Worm (Caenorhabditis elegans) whole organism, mixed stage, embryonic: ENCODE data around the gene srh-211.

Source experiments
- M03D4.4 ChIP-seq: sonication (generic microtip); optimal IDR thresholded peaks from 2 replicates; lab custom pipeline; 2017; ENCODE audit warnings: mild to moderate bottlenecking, missing genetic modification characterization, missing compliant biosample characterization
- bed-3 ChIP-seq: fragments of 200-800 bp; sonication (Bioruptor generic); optimal IDR thresholded peaks from 3 replicates; lab custom pipeline; 2018; ENCODE audit warnings: mild to moderate bottlenecking, missing genetic modification characterization, moderate library complexity, missing compliant biosample characterization
- blmp-1 ChIP-seq: fragments of 150-350 bp; optimal IDR thresholded peaks from 2 replicates; lab custom pipeline; 2014; ENCODE audit warnings: missing biosample characterization, missing genetic modification characterization
- ceh-39 ChIP-seq: fragments of 150-350 bp; optimal IDR thresholded peaks from 2 replicates; lab custom pipeline; 2014; ENCODE audit warnings: missing biosample characterization, missing genetic modification characterization
- ceh-43 ChIP-seq: fragments of 200-800 bp; sonication (Bioruptor generic); optimal IDR thresholded peaks from 2 replicates; lab custom pipeline; 2018; ENCODE audit warnings: mild to moderate bottlenecking, missing genetic modification characterization, moderate library complexity, missing compliant biosample characterization
- ceh-83 ChIP-seq: fragments of 200-800 bp; sonication (Bioruptor generic); optimal IDR thresholded peaks from 2 replicates; lab custom pipeline; 2018; ENCODE audit warnings: mild to moderate bottlenecking, missing genetic modification characterization, missing compliant biosample characterization
- ces-1 ChIP-seq: fragments of 150-350 bp; optimal IDR thresholded peaks from 2 replicates; lab custom pipeline; 2014; ENCODE audit warnings: missing biosample characterization, missing genetic modification reagents, missing genetic modification characterization
- cnd-1 ChIP-seq: fragments of 200-800 bp; sonication (Bioruptor generic); optimal IDR thresholded peaks from 2 replicates; lab custom pipeline; 2018; ENCODE audit warnings: mild to moderate bottlenecking, missing genetic modification characterization, missing compliant biosample characterization
- drap-1 ChIP-seq: fragments of 200-800 bp; sonication (Bioruptor generic); optimal IDR thresholded peaks from 3 replicates; lab custom pipeline; 2018; ENCODE audit warnings: mild to moderate bottlenecking, missing genetic modification characterization, missing compliant biosample characterization
- elt-1 ChIP-seq: sonication (generic microtip); optimal IDR thresholded peaks from 2 replicates; lab custom pipeline; 2017; ENCODE audit warnings: missing genetic modification characterization, mild to moderate bottlenecking, missing compliant biosample characterization, antibody characterized with exemption, moderate library complexity, borderline replicate concordance; ENCODE audit not compliant: insufficient read depth
- elt-3 ChIP-seq: fragments of 150-350 bp; optimal IDR thresholded peaks from 2 replicates; lab custom pipeline; 2014; ENCODE audit warnings: missing biosample characterization, missing genetic modification characterization
- flh-1 ChIP-seq: fragments of 200-800 bp; sonication (Bioruptor generic); optimal IDR thresholded peaks from 2 replicates; lab custom pipeline; 2018; ENCODE audit warnings: mild to moderate bottlenecking, missing genetic modification characterization, moderate library complexity, missing compliant biosample characterization
- ham-2 ChIP-seq: fragments of 200-800 bp; sonication (Bioruptor generic); optimal IDR thresholded peaks from 2 replicates; lab custom pipeline; 2018; ENCODE audit warnings: mild to moderate bottlenecking, missing genetic modification characterization, missing compliant biosample characterization
- hlh-1 ChIP-seq: fragments of 150-350 bp; optimal IDR thresholded peaks from 2 replicates; lab custom pipeline; 2014; ENCODE audit warnings: missing biosample characterization, missing genetic modification reagents, missing genetic modification characterization
- lsy-2 ChIP-seq: fragments of 150-350 bp; optimal IDR thresholded peaks from 2 replicates; lab custom pipeline; 2014; ENCODE audit warnings: missing biosample characterization, missing genetic modification characterization
- mab-5 ChIP-seq: fragments of 150-350 bp; optimal IDR thresholded peaks from 2 replicates; lab custom pipeline; 2014; ENCODE audit warnings: missing biosample characterization, missing genetic modification characterization
- mep-1 ChIP-seq: fragments of 150-350 bp; optimal IDR thresholded peaks from 2 replicates; lab custom pipeline; 2017; ENCODE audit warnings: missing biosample characterization, missing genetic modification reagents, missing genetic modification characterization, inconsistent platforms
- mls-2 ChIP-seq: sonication (generic microtip); optimal IDR thresholded peaks from 2 replicates; lab custom pipeline; 2016; ENCODE audit warnings: mild to moderate bottlenecking, missing genetic modification characterization, moderate library complexity, missing compliant biosample characterization
- nhr-2 ChIP-seq: fragments of 150-350 bp; optimal IDR thresholded peaks from 2 replicates; lab custom pipeline; 2014; ENCODE audit warnings: missing biosample characterization, missing genetic modification characterization
- nhr-237 ChIP-seq: fragments of 150-350 bp; optimal IDR thresholded peaks from 2 replicates; lab custom pipeline; 2014; ENCODE audit warnings: missing biosample characterization, missing genetic modification characterization
- nhr-28 ChIP-seq: fragments of 150-350 bp; optimal IDR thresholded peaks from 2 replicates; lab custom pipeline; 2014; ENCODE audit warnings: missing biosample characterization, missing genetic modification characterization
- nhr-76 ChIP-seq: sonication (generic microtip); optimal IDR thresholded peaks from 2 replicates; lab custom pipeline; 2017; ENCODE audit warnings: missing biosample characterization, missing genetic modification characterization
- pha-4 ChIP-seq: fragments of 150-350 bp; optimal IDR thresholded peaks from 2 replicates; lab custom pipeline; 2018; ENCODE audit warnings: missing biosample characterization, missing genetic modification reagents, missing genetic modification characterization
- snpc-4 ChIP-seq: fragments of 150-350 bp; optimal IDR thresholded peaks from 2 replicates; lab custom pipeline; 2014; ENCODE audit warnings: missing biosample characterization, missing genetic modification characterization
- sptf-1 ChIP-seq: sonication (generic microtip); optimal IDR thresholded peaks from 2 replicates; lab custom pipeline; 2017; ENCODE audit warnings: mild to moderate bottlenecking, missing genetic modification characterization, moderate library complexity, missing compliant biosample characterization
- tbx-8 ChIP-seq: fragments of 200-800 bp; sonication (Bioruptor generic); optimal IDR thresholded peaks from 2 replicates; lab custom pipeline; 2018; ENCODE audit warnings: mild to moderate bottlenecking, missing genetic modification characterization, moderate library complexity, missing compliant biosample characterization
- unc-120 ChIP-seq: sonication (generic microtip); optimal IDR thresholded peaks from 2 replicates; lab custom pipeline; 2017; ENCODE audit warnings: missing genetic modification characterization, missing compliant biosample characterization; ENCODE audit not compliant: poor library complexity, severe bottlenecking
- unc-39 ChIP-seq: fragments of 150-350 bp; optimal IDR thresholded peaks from 2 replicates; lab custom pipeline; 2014; ENCODE audit warnings: missing biosample characterization, missing genetic modification characterization
- unc-62 ChIP-seq: fragments of 150-350 bp; optimal IDR thresholded peaks from 2 replicates; lab custom pipeline; 2014; ENCODE audit warnings: missing biosample characterization, missing genetic modification reagents, missing genetic modification characterization
- zip-8 ChIP-seq: fragments of 150-350 bp; optimal IDR thresholded peaks from 2 replicates; lab custom pipeline; 2014; ENCODE audit warnings: missing biosample characterization, missing genetic modification characterization
- ztf-11 ChIP-seq: fragments of 150-350 bp; optimal IDR thresholded peaks from 2 replicates; lab custom pipeline; 2014; ENCODE audit warnings: missing biosample characterization, missing genetic modification characterization

Gene srh-211

DNA sequence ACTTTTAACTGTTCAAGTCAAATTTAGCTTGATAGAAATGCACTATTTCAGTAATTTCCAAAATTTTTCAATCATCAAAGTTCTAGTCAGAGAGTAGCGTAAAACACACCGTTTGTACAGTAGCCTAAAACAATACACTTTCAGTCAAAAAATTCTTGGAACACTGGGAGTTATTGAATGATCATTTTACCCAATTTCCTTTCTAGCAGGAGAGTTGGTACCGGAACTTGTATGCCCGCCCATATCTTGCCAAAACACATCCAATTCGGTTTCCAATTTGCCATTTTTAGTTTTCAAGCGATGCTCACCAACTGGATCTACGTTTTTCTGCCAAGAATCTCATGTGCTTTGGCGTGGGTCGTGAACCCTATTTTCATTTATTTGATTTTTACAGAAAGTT, 23.1 kb upstream of the srh-211 start, which contains the start of gene srj-39:
srj-39 (plus strand) TSS at position 301 of the 400 bp plus-strand sequence.
- TF ChIP-seq hlh-1 (tag; lab: Kevin White, UChicago) (no peak), unc-39 (tag; lab: Kevin White, UChicago) (no peak), ham-2 (GFP tag; lab: Kevin White, UChicago) (no peak), unc-62 (GFP tag; lab: Kevin White, UChicago) (no peak), nhr-2 (tag; lab: Kevin White, UChicago) (no peak), mep-1 (tag; lab: Kevin White, UChicago) (no peak), drap-1 (GFP tag; lab: Kevin White, UChicago) (no peak), ceh-43 (GFP tag; lab: Kevin White, UChicago) (no peak), mab-5 (tag; lab: Kevin White, UChicago) (no peak), pha-4 (tag; lab: Kevin White, UChicago) (no peak), ztf-11 (no peak), mls-2 (tag; lab: Kevin White, UChicago) (no peak), ceh-83 (GFP tag; lab: Kevin White, UChicago) (no peak), unc-120 (tag; lab: Kevin White, UChicago) (no peak), elt-3 (tag; lab: Kevin White, UChicago) (no peak), snpc-4 (tag; lab: Kevin White, UChicago) (no peak), nhr-76 (tag; lab: Kevin White, UChicago) (no peak)
- TF ChIP-seq, all 35 proteins: peak for 0

DNA sequence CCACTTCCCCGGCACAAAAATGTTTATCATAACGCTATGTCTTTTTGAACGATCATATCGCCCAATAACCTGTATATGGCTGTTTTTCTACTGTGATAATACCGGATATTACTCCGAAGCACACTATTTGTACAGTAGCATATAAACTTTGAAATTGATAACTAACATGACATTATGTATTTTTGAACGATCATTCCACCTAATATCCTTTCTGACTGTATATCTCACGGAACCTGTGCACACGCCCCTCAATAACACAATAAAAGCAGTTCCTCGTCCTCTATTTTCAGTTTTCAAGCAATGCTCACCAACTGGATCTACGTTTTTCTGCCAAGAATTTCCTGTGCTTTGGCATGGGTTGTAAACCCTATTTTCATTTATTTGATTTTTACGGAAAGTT, 20.4 kb upstream of the srh-211 start, which contains the start of gene srj-40:
srj-40 (plus strand) TSS at position 301 of the 400 bp plus-strand sequence.
- TF ChIP-seq elt-1 (tag; lab: Kevin White, UChicago) (no peak), ceh-39 (tag; lab: Kevin White, UChicago) (no peak), elt-3 (tag; lab: Kevin White, UChicago) (no peak), pha-4 (tag; lab: Kevin White, UChicago) (no peak), unc-120 (tag; lab: Kevin White, UChicago) (no peak), hlh-1 (tag; lab: Kevin White, UChicago) (no peak), ceh-43 (GFP tag; lab: Kevin White, UChicago) (no peak)

DNA sequence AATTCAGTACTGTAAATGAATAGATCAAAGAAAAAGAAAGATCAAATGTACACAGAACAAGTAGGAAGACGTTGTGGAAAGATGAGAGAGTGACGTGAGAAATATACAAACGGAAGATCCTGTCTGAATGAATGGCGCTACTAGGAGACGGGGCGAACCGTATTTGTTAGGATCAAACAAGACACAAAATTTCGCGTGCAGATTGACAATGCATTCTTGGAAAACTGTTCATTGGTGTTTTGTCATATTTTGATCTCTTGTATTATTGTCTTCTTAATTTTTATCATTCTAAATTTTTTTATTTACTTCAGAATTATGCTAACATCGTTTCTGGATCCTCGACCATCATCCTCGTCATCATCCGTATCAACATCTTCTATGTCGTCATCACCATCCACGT, 13.6 kb upstream of the srh-211 start, which contains the start of gene nhr-181:
nhr-181 (plus strand) TSS at position 301 of the 400 bp plus-strand sequence.
- no peak for TF ChIP-seq sptf-1 (tag; lab: Kevin White, UChicago)
- no peak for TF ChIP-seq mab-5 (tag; lab: Kevin White, UChicago)
- no peak for TF ChIP-seq bed-3
- no peak for TF ChIP-seq ces-1
- TF ChIP-seq, all 35 proteins: peak for 0

DNA sequence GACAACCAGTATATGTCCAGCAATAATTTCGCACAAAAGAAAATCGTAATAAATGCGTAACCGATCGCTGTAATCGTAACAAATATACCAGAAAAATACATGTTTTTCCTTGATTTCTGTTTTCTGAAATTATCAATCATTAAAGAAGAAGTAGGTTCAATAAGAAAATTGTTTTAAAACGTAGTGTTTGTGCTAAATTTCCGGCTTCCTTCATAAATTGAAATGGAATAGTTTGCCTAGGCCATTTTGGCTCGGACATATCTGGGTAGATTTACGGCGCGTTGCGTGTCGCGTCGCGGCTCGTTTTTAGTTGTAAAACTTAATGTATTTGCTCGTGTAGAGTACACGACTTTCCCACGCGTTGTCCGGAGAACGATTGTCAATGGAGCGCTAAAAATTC, 1.8 kb upstream of the srh-211 start, which contains the start of gene F38H12.5:
F38H12.5 (minus strand) TSS at position 101 of the 400 bp plus-strand sequence.
- TF ChIP-seq bed-3 (no peak), cnd-1 (no peak), elt-3 (tag; lab: Kevin White, UChicago) (no peak), nhr-2 (tag; lab: Kevin White, UChicago) (no peak), M03D4.4 (tag; lab: Kevin White, UChicago) (no peak), ztf-11 (no peak), sptf-1 (tag; lab: Kevin White, UChicago) (no peak), unc-39 (tag; lab: Kevin White, UChicago) (no peak), lsy-2 (no peak), drap-1 (GFP tag; lab: Kevin White, UChicago) (no peak), tbx-8 (GFP tag; lab: Kevin White, UChicago) (no peak), zip-8 (tag; lab: Kevin White, UChicago) (no peak), ces-1 (no peak), ceh-39 (tag; lab: Kevin White, UChicago) (no peak), pha-4 (tag; lab: Kevin White, UChicago) (no peak), elt-1 (tag; lab: Kevin White, UChicago) (no peak), unc-62 (GFP tag; lab: Kevin White, UChicago) (no peak), nhr-237 (tag; lab: Kevin White, UChicago) (no peak), unc-120 (tag; lab: Kevin White, UChicago) (no peak), hlh-1 (tag; lab: Kevin White, UChicago) (no peak)

DNA sequence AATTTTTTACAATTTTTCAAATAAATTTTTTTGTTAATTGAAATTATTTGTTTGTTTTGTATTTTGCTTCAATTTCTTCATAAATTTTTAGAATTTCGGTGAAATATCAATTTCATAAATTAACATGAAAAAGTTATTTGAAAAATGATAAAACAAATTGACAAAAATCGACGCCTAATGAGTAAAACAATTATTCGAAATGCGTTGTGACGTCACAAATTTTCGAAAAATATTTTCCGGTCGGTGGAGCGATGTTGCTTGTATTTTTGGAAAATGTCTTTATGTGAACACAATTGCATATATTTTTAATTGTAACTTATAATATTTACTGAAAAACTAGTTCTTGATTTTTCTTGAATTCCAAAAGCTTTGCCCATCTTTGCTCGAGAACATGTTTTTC, 637 bp downstream of the srh-211 start:
- TF ChIP-seq flh-1 (no peak), mls-2 (tag; lab: Kevin White, UChicago) (no peak), unc-120 (tag; lab: Kevin White, UChicago) (no peak), ceh-43 (GFP tag; lab: Kevin White, UChicago) (no peak), mep-1 (tag; lab: Kevin White, UChicago) (no peak), sptf-1 (tag; lab: Kevin White, UChicago) (no peak), mab-5 (tag; lab: Kevin White, UChicago) (no peak), tbx-8 (GFP tag; lab: Kevin White, UChicago) (no peak), blmp-1 (tag; lab: Kevin White, UChicago) (no peak), nhr-28 (tag; lab: Kevin White, UChicago) (no peak), lsy-2 (no peak), elt-1 (tag; lab: Kevin White, UChicago) (no peak), nhr-237 (tag; lab: Kevin White, UChicago) (no peak)
